Fruit fly (Drosophila melanogaster): ENCODE measurements around the gene Es2.

The Es2 gene

DNA sequence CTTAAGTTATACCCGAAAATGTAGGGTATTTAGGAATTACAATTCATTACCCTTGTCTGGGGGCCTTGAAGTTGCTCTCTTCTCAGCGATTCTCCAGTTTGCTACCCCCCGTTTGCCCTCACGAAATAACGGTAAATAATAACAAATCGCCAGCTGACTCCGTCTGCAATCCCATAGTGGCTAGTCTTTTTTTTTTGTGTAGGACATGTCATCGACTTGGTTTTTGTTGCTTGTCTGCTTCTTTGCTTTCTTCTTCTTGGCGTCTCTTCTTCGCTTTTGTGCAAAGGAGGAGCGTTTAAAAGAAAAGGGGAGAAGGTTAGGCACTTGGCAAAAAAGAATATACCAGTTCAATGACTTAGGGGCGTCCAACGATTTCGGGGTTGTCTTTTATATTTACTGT is 45.1 kb upstream of the Es2 start:
- TF ChIP-seq CG12104 (GFP tag; optimal IDR thresholded peaks at IDR 0.05) (no peak), CG7786 (GFP tag; optimal IDR thresholded peaks at IDR 0.05) (no peak), CG17612 (GFP tag; IDR thresholded peaks at IDR 0.05) (no peak), sna (GFP tag; IDR thresholded peaks at IDR 0.05; ENCODE audit: partially characterized antibody) (no peak), Med (GFP tag) (peak; percentile 13), sens (GFP tag) (peak; percentile 27), ac (GFP tag; optimal IDR thresholded peaks at IDR 0.05) (no peak), insv (GFP tag; optimal IDR thresholded peaks at IDR 0.05) (no peak), MBD-R2 (GFP tag; IDR thresholded peaks at IDR 0.05) (no peak), prd (optimal IDR thresholded peaks at IDR 0.05) (no peak), prd (GFP tag; IDR thresholded peaks at IDR 0.05) (no peak), dati (GFP tag; IDR thresholded peaks at IDR 0.05) (no peak), dpn (GFP tag; optimal IDR thresholded peaks at IDR 0.05) (no peak), Mrtf (GFP tag; IDR thresholded peaks at IDR 0.05) (no peak), stwl (tag; optimal IDR thresholded peaks at IDR 0.05) (no peak), zf30C (GFP tag; optimal IDR thresholded peaks at IDR 0.05) (peak; percentile 57), CG32767 (GFP tag; IDR thresholded peaks at IDR 0.05) (no peak), schlank (tag; optimal IDR thresholded peaks at IDR 0.05) (no peak), Eip74EF (GFP tag; optimal IDR thresholded peaks at IDR 0.05) (no peak), Stat92E (GFP tag; optimal IDR thresholded peaks at IDR 0.05) (no peak), HLH4C (GFP tag; IDR thresholded peaks at IDR 0.05; ENCODE audit: partially characterized antibody) (no peak), pros (GFP tag; optimal IDR thresholded peaks at IDR 0.05) (peak; percentile 78), crp (GFP tag; optimal IDR thresholded peaks at IDR 0.05) (peak in 1 of 2 experiments; percentile 28), hb (GFP tag; IDR thresholded peaks at IDR 0.05; ENCODE audit: partially characterized antibody) (no peak), CG5245 (GFP tag; optimal IDR thresholded peaks at IDR 0.05) (no peak), CG6254 (GFP tag; optimal IDR thresholded peaks at IDR 0.05) (no peak), cad (GFP tag; optimal IDR thresholded peaks at IDR 0.05) (no peak), pnt (GFP tag; optimal IDR thresholded peaks at IDR 0.05) (no peak), Camta (GFP tag; optimal IDR thresholded peaks at IDR 0.05) (no peak), CG32532 (GFP tag; IDR thresholded peaks at IDR 0.05) (no peak), Ets65A (GFP tag) (no peak), CG11093 (GFP tag; IDR thresholded peaks at IDR 0.05) (no peak), gcm2 (GFP tag; optimal IDR thresholded peaks at IDR 0.05) (no peak), CG11456 (GFP tag; IDR thresholded peaks at IDR 0.05) (no peak), Myb (GFP tag; optimal IDR thresholded peaks at IDR 0.05) (no peak), klu (GFP tag; IDR thresholded peaks at IDR 0.05) (no peak), H15 (GFP tag; IDR thresholded peaks at IDR 0.05) (no peak), D19A (tag; optimal IDR thresholded peaks at IDR 0.05) (peak; percentile 39), HLH3B (GFP tag; IDR thresholded peaks at IDR 0.05) (no peak), CG11695 (GFP tag; IDR thresholded peaks at IDR 0.05) (no peak), CG34376 (GFP tag; optimal IDR thresholded peaks at IDR 0.05) (no peak), Max (GFP tag; optimal IDR thresholded peaks at IDR 0.05) (no peak), salm (tag; optimal IDR thresholded peaks at IDR 0.05) (no peak), Blimp-1 (GFP tag; optimal IDR thresholded peaks at IDR 0.05) (no peak), CTCF (GFP tag; optimal IDR thresholded peaks at IDR 0.05) (no peak), Lpt (GFP tag; optimal IDR thresholded peaks at IDR 0.05) (no peak), C15 (GFP tag; IDR thresholded peaks at IDR 0.05) (no peak), CG2678 (tag; optimal IDR thresholded peaks at IDR 0.05) (no peak), vvl (GFP tag; IDR thresholded peaks at IDR 0.05) (no peak), CG15601 (tag; optimal IDR thresholded peaks at IDR 0.05) (no peak), BEAF-32 (GFP tag; optimal IDR thresholded peaks at IDR 0.05) (no peak), CG17328 (GFP tag; IDR thresholded peaks at IDR 0.05) (no peak), Dad (GFP tag; optimal IDR thresholded peaks at IDR 0.05) (no peak)
